Fruit fly (Drosophila melanogaster) whole organism, wandering third instar larva: ENCODE data around the gene intr.
A peak's percentile ranks its signal among the peaks of the same experiment; 100 is the strongest.

ENCODE experiments used
- CG9705 ChIP-seq: fragments of 200-800 bp; sonication (Bioruptor generic); optimal IDR thresholded peaks from 2 replicates; lab custom pipeline; 2018; ENCODE audit warnings: missing biosample characterization, mild to moderate bottlenecking, missing genetic modification characterization
- Dfd ChIP-seq: fragments of >200 bp; optimal IDR thresholded peaks from 2 replicates; lab custom pipeline; 2017; ENCODE audit warnings: missing biosample characterization, missing genetic modification characterization
- HLH106 ChIP-seq: fragments of 200-800 bp; optimal IDR thresholded peaks from 3 replicates; lab custom pipeline; 2019; ENCODE audit warnings: missing biosample characterization, mild to moderate bottlenecking, missing genetic modification characterization, moderate library complexity
- OdsH ChIP-seq: fragments of 200-800 bp; sonication (Bioruptor generic); optimal IDR thresholded peaks from 2 replicates; lab custom pipeline; 2016; ENCODE audit warnings: missing biosample characterization, mild to moderate bottlenecking, missing genetic modification characterization
- Vsx2 ChIP-seq: fragments of 200-300, 225-300 bp; sonication (Bioruptor generic); optimal IDR thresholded peaks from 2 replicates; lab custom pipeline; 2018; ENCODE audit warnings: missing biosample characterization, missing genetic modification characterization; ENCODE audit not compliant: partially characterized antibody
- h ChIP-seq: fragments of 200-800 bp; sonication (Bioruptor generic); optimal IDR thresholded peaks from 3 replicates; lab custom pipeline; 2016; ENCODE audit warnings: missing biosample characterization, mild to moderate bottlenecking, missing genetic modification characterization
- psq ChIP-seq: fragments of 200-800 bp; sonication (Bioruptor generic); optimal IDR thresholded peaks from 3 replicates; lab custom pipeline; 2017; ENCODE audit warnings: missing biosample characterization, mild to moderate bottlenecking, missing genetic modification characterization, moderate library complexity

dm6 chr3R:28810942-28811676 is 20.8 kb downstream of the intr start, which contains the start of gene wdn:
- TF ChIP-seq h (GFP tag; lab: Kevin White, UChicago) (no peak), HLH106 (tag; lab: Kevin White, UChicago) (peak; percentile 6), psq (GFP tag; lab: Kevin White, UChicago) (no peak), Dfd (GFP tag; lab: Kevin White, UChicago) (no peak), OdsH (GFP tag; lab: Kevin White, UChicago) (no peak), Vsx2 (GFP tag; lab: Kevin White, UChicago) (no peak), CG9705 (GFP tag; lab: Kevin White, UChicago) (no peak)
